Worm (Caenorhabditis elegans) whole organism, midembryonic: Measurements from ENCODE around the gene W08E12.7.

Experiments used
- T22C8.4 ChIP-seq: fragments of 200-800 bp; sonication (Bioruptor generic); IDR thresholded peaks from 2 replicates; pipeline ENCODE4 v1.3.6; 2022; ENCODE audit warnings: missing genetic modification characterization, missing compliant biosample characterization
- cog-1 ChIP-seq: sonication (generic microtip); optimal IDR thresholded peaks from 2 replicates; lab custom pipeline; 2016; ENCODE audit warnings: missing genetic modification characterization, missing compliant biosample characterization
- flt-1 ChIP-seq: fragments of 200-800 bp; sonication (Bioruptor generic); IDR thresholded peaks from 2 replicates; pipeline ENCODE4 v1.3.6; 2022; ENCODE audit warnings: missing genetic modification characterization, missing compliant biosample characterization
- klf-2 ChIP-seq: fragments of 200-800 bp; sonication (Bioruptor generic); conservative IDR thresholded peaks from 2 replicates; pipeline ENCODE4 v1.3.6; 2022; ENCODE audit warnings: missing genetic modification reagents, missing genetic modification characterization, missing compliant biosample characterization
- med-1 ChIP-seq: sonication (generic microtip); optimal IDR thresholded peaks from 2 replicates; lab custom pipeline; 2017; ENCODE audit warnings: missing genetic modification characterization, mild to moderate bottlenecking, missing compliant biosample characterization, antibody characterized with exemption, missing genetic modification reagents; ENCODE audit not compliant: insufficient read depth
- tab-1 ChIP-seq: fragments of 200-800 bp; sonication (Bioruptor generic); IDR thresholded peaks from 2 replicates; pipeline ENCODE4 v1.3.6; 2022; ENCODE audit warnings: missing genetic modification characterization, missing compliant biosample characterization
- ztf-23 ChIP-seq: fragments of 200-800 bp; sonication (Bioruptor generic); IDR thresholded peaks from 2 replicates; pipeline ENCODE4 v1.3.6; 2022; ENCODE audit warnings: missing genetic modification reagents, missing genetic modification characterization, missing compliant biosample characterization
- ztf-29 ChIP-seq: fragments of 200-800 bp; sonication (Bioruptor generic); IDR thresholded peaks from 2 replicates; pipeline ENCODE4 v1.3.6; 2022; ENCODE audit warnings: missing genetic modification reagents, missing genetic modification characterization, missing compliant biosample characterization

DNA sequence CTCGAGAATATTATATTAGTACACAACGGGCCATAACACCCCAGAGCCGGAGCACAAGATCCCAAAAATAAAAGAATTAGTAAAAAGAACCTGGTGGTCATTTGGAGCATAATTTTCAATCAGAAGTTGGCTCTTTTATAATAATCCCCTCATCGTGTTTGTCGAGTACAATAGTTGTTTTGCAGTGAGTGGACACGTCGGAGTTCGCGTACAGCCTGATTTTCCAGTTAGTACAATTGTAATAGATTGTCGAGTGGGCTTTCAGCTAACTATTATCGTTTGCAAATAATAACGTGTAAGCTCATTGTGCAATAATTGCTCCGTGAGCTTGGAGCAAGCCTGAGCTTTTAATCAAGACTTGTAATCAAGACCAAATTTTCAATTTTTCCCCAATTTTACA lies 12.5 kb downstream of the W08E12.7 start, which contains the start of gene W08E12.9:
- TF ChIP-seq ztf-29 (GFP tag; lab: Robert Waterston, UW) = no peak
- TF ChIP-seq flt-1 (GFP tag; lab: Robert Waterston, UW) = no peak
- no peak for TF ChIP-seq cog-1 (tag; lab: Kevin White, UChicago)
- TF ChIP-seq T22C8.4 (GFP tag; lab: Robert Waterston, UW) = no peak
- no peak for TF ChIP-seq med-1 (GFP tag; lab: Kevin White, UChicago)
- no peak for TF ChIP-seq ztf-23 (GFP tag; lab: Robert Waterston, UW)
- no peak for TF ChIP-seq tab-1 (GFP tag; lab: Robert Waterston, UW)
- TF ChIP-seq klf-2 (GFP tag; lab: Robert Waterston, UW) = no peak
